Fruit fly (Drosophila melanogaster): ENCODE results near the gene CG6788.

dm6 chrX:17910606-17910940 is 22.6 kb downstream of the CG6788 start:
- TF ChIP-seq CG12605 (GFP tag; IDR thresholded peaks at IDR 0.05) (no peak), Pif1B (GFP tag; optimal IDR thresholded peaks at IDR 0.05) (no peak), CG15710 (tag; optimal IDR thresholded peaks at IDR 0.05) (no peak), Pif1A (GFP tag; optimal IDR thresholded peaks at IDR 0.05) (no peak), CG8159 (tag; optimal IDR thresholded peaks at IDR 0.05) (no peak), CG10348 (GFP tag; IDR thresholded peaks at IDR 0.05) (no peak), CG32121 (GFP tag; IDR thresholded peaks at IDR 0.05) (no peak), CG9948 (tag; optimal IDR thresholded peaks at IDR 0.05) (no peak), gl (tag; optimal IDR thresholded peaks at IDR 0.05) (no peak), fd96Ca (GFP tag; IDR thresholded peaks at IDR 0.05) (no peak), Ets98B (GFP tag; IDR thresholded peaks at IDR 0.05) (no peak), Snoo (tag; optimal IDR thresholded peaks at IDR 0.05) (no peak)

All from whole organism, pupa.